Fruit fly (Drosophila melanogaster) whole organism, embryonic: Measurements from ENCODE around the gene Rh5.
A peak's percentile ranks its signal among the peaks of the same experiment; 100 is the strongest.

ENCODE experiments used
- Abd-B ChIP-seq: fragments of 200-800 bp; sonication (Bioruptor generic); optimal IDR thresholded peaks from 2 replicates; lab custom pipeline; 2018; ENCODE audit warnings: missing biosample characterization, mild to moderate bottlenecking, missing genetic modification characterization, moderate library complexity
- Atf3 ChIP-seq: fragments of 200-800 bp; sonication (Bioruptor generic); optimal IDR thresholded peaks from 3 replicates; lab custom pipeline; 2016; ENCODE audit warnings: missing biosample characterization, missing genetic modification characterization
- CG10543 ChIP-seq: fragments of 200-800 bp; sonication (Bioruptor generic); optimal IDR thresholded peaks from 3 replicates; lab custom pipeline; 2017; ENCODE audit warnings: missing biosample characterization, mild to moderate bottlenecking, missing genetic modification characterization, moderate library complexity
- CG12219 ChIP-seq: fragments of 200-800 bp; sonication (Bioruptor generic); optimal IDR thresholded peaks from 3 replicates; lab custom pipeline; 2018; ENCODE audit warnings: missing biosample characterization, mild to moderate bottlenecking, missing genetic modification characterization
- Lhr ChIP-seq: fragments of 200-800 bp; sonication (Bioruptor generic); optimal IDR thresholded peaks from 3 replicates; lab custom pipeline; 2017; ENCODE audit warnings: mild to moderate bottlenecking, missing biosample characterization, missing genetic modification reagents, missing genetic modification characterization
- Scr ChIP-seq: fragments of 200-800 bp; sonication (Bioruptor generic); IDR thresholded peaks from 2 replicates; pipeline ENCODE4 v1.3.6; 2022; ENCODE audit warnings: missing biosample characterization, missing genetic modification characterization; ENCODE audit not compliant: partially characterized antibody
- ash1 ChIP-seq: fragments of 200-800 bp; sonication (Bioruptor generic); optimal IDR thresholded peaks from 2 replicates; lab custom pipeline; 2018; ENCODE audit warnings: missing biosample characterization, mild to moderate bottlenecking, missing genetic modification characterization
- insv ChIP-seq, 2 experiments: fragments of 200-800 bp; sonication (Bioruptor generic); optimal IDR thresholded peaks; 3 replicates each; lab custom pipeline; 2016 to 2018; ENCODE audit warnings: missing biosample characterization in 2 of 2, missing genetic modification characterization in 2 of 2
- mirr ChIP-seq: fragments of 200-800 bp; sonication (Bioruptor generic); optimal IDR thresholded peaks from 3 replicates; lab custom pipeline; 2018; ENCODE audit warnings: missing biosample characterization, mild to moderate bottlenecking, missing genetic modification characterization
- trem ChIP-seq: fragments of 200-800 bp; optimal IDR thresholded peaks from 3 replicates; lab custom pipeline; 2019; ENCODE audit warnings: missing biosample characterization, mild to moderate bottlenecking, missing genetic modification characterization, moderate library complexity

dm6 chr2L:12025505-12025904, 17.6 kb downstream of the Rh5 start:
- TF ChIP-seq insv (GFP tag; optimal IDR thresholded peaks at IDR 0.05; lab: Kevin White, UChicago) (no peak), ash1 (GFP tag; lab: Kevin White, UChicago) (no peak), Abd-B (GFP tag; lab: Kevin White, UChicago) (no peak), CG12219 (GFP tag; lab: Kevin White, UChicago) (peak; percentile 3), CG10543 (GFP tag; lab: Kevin White, UChicago) (peak; percentile 44), Scr (GFP tag; lab: Robert Waterston, UW) (no peak), Atf3 (GFP tag; lab: Kevin White, UChicago) (no peak), Lhr (GFP tag; lab: Kevin White, UChicago) (no peak), mirr (GFP tag; lab: Kevin White, UChicago) (peak; percentile 10), trem (tag; lab: Kevin White, UChicago) (no peak)
